Fruit fly (Drosophila melanogaster) whole organism, embryonic: ENCODE results near the gene Hecw.

ENCODE experiments used
- Blimp-1 ChIP-seq: fragments of 200-800 bp; sonication (Bioruptor generic); optimal IDR thresholded peaks from 3 replicates; lab custom pipeline; 2018; ENCODE audit warnings: missing biosample characterization, missing genetic modification characterization, mild to moderate bottlenecking, moderate library complexity, missing genetic modification reagents
- CG14965 ChIP-seq: fragments of 200-800 bp; sonication (Bioruptor generic); optimal IDR thresholded peaks from 2 replicates; lab custom pipeline; 2016; ENCODE audit warnings: missing biosample characterization, missing genetic modification characterization, borderline replicate concordance
- CG16779 ChIP-seq: fragments of 200-800 bp; sonication (Bioruptor generic); IDR thresholded peaks from 2 replicates; pipeline ENCODE4 v1.3.6; 2022; ENCODE audit warnings: missing biosample characterization, missing genetic modification characterization
- CG16813 ChIP-seq: fragments of 200-800 bp; sonication (Bioruptor generic); IDR thresholded peaks from 3 replicates; pipeline ENCODE4 v1.3.6; 2022; ENCODE audit warnings: missing biosample characterization, missing genetic modification characterization; ENCODE audit not compliant: partially characterized antibody
- CG17568 ChIP-seq: fragments of 200-800 bp; sonication (Bioruptor generic); optimal IDR thresholded peaks from 2 replicates; lab custom pipeline; 2018; ENCODE audit warnings: missing biosample characterization, mild to moderate bottlenecking, missing genetic modification characterization, moderate library complexity
- CG18599 ChIP-seq: fragments of 200-800 bp; sonication (Bioruptor generic); optimal IDR thresholded peaks from 3 replicates; lab custom pipeline; 2017; ENCODE audit warnings: missing biosample characterization, missing genetic modification characterization, mild to moderate bottlenecking, moderate library complexity, missing genetic modification reagents
- CG7357 ChIP-seq: fragments of 200-800 bp; sonication (Bioruptor generic); IDR thresholded peaks from 3 replicates; pipeline ENCODE4 v1.3.6; 2022; ENCODE audit warnings: missing biosample characterization, missing genetic modification characterization
- CHES-1-like ChIP-seq: fragments of 200-800 bp; sonication (Bioruptor generic); optimal IDR thresholded peaks from 2 replicates; lab custom pipeline; 2016; ENCODE audit warnings: missing biosample characterization, missing genetic modification characterization
- Dfd ChIP-seq, 2 experiments: fragments of >200 bp; optimal IDR thresholded peaks; 2 replicates each; lab custom pipeline; 2017; ENCODE audit warnings: missing biosample characterization in 2 of 2, missing genetic modification characterization in 2 of 2
- bsh ChIP-seq, 2 experiments: fragments of 200-800 bp; sonication (Bioruptor generic); optimal IDR thresholded peaks; 2 replicates each; lab custom pipeline; 2017 to 2018; ENCODE audit warnings: mild to moderate bottlenecking in 2 of 2, missing biosample characterization in 2 of 2, missing genetic modification characterization in 2 of 2, moderate library complexity in 1 of 2
- en ChIP-seq: fragments of 200-800 bp; sonication (Bioruptor generic); optimal IDR thresholded peaks from 2 replicates; lab custom pipeline; 2016; ENCODE audit warnings: missing biosample characterization, missing genetic modification characterization
- mld ChIP-seq: fragments of 200-800 bp; sonication (Bioruptor generic); IDR thresholded peaks from 3 replicates; pipeline ENCODE4 v1.3.6; 2022; ENCODE audit warnings: missing biosample characterization, missing genetic modification characterization; ENCODE audit not compliant: partially characterized antibody
- sc ChIP-seq, 3 experiments: fragments of >200 bp in 2 of 3; fragments of 200-800 bp in 1 of 3; sonication (Bioruptor generic) in 1 of 3; optimal IDR thresholded peaks; 2 replicates in 2 of 3; 3 replicates in 1 of 3; lab custom pipeline; 2017; ENCODE audit warnings: mild to moderate bottlenecking in 1 of 3, missing biosample characterization in 1 of 3, missing genetic modification characterization in 1 of 3, missing genetic modification reagents in 1 of 3
- seq ChIP-seq: fragments of 200-800 bp; sonication (Bioruptor generic); IDR thresholded peaks from 2 replicates; pipeline ENCODE4 v1.3.6; 2022; ENCODE audit warnings: missing biosample characterization, missing genetic modification characterization

- TF ChIP-seq sc (optimal IDR thresholded peaks at IDR 0.05; lab: Kevin White, UChicago), result no peak
- no peak for TF ChIP-seq sc (GFP tag; optimal IDR thresholded peaks at IDR 0.05; lab: Kevin White, UChicago)
- TF ChIP-seq CG18599 (GFP tag; lab: Kevin White, UChicago), result no peak
- no peak for TF ChIP-seq bsh (GFP tag; optimal IDR thresholded peaks at IDR 0.05; lab: Kevin White, UChicago)
- TF ChIP-seq mld (GFP tag; lab: Robert Waterston, UW), result no peak
- no peak for TF ChIP-seq seq (GFP tag; lab: Robert Waterston, UW)
- TF ChIP-seq en (GFP tag; lab: Kevin White, UChicago), result no peak
- no peak for TF ChIP-seq Dfd (GFP tag; optimal IDR thresholded peaks at IDR 0.05; lab: Kevin White, UChicago)
- no peak for TF ChIP-seq CG17568
- TF ChIP-seq CHES-1-like (GFP tag; lab: Kevin White, UChicago), result no peak
- TF ChIP-seq CG16813, result no peak
- no peak for TF ChIP-seq CG16779 (GFP tag; lab: Robert Waterston, UW)
- no peak for TF ChIP-seq CG7357
- no peak for TF ChIP-seq Blimp-1 (GFP tag; lab: Kevin White, UChicago)
- no peak for TF ChIP-seq CG14965
Observed at dm6 chrX:9662797-9663316, 54.1 kb downstream of the Hecw start, which contains the start of gene CG3106.
